Fruit fly (Drosophila melanogaster) S2 (cell line): ENCODE data around the gene CG34302.

Experiments used
- CG8478 ChIP-seq: fragments of >200 bp; optimal IDR thresholded peaks from 2 replicates; lab custom pipeline; 2018
- CTCF ChIP-seq, 2 experiments: fragments of >200 bp; optimal IDR thresholded peaks; 2 replicates each; lab custom pipeline; 2018

dm6 chr3R:9777941-9778360 is 45.7 kb downstream of the CG34302 start, which contains the start of gene RpS29:
- TF ChIP-seq CG8478 (lab: Kevin White, UChicago) (no peak), CTCF (optimal IDR thresholded peaks at IDR 0.05; lab: Kevin White, UChicago) (peak; percentile 60 to 70)
